Fruit fly (Drosophila melanogaster): ENCODE measurements around the gene CG12395.

The CG12395 gene

DNA sequence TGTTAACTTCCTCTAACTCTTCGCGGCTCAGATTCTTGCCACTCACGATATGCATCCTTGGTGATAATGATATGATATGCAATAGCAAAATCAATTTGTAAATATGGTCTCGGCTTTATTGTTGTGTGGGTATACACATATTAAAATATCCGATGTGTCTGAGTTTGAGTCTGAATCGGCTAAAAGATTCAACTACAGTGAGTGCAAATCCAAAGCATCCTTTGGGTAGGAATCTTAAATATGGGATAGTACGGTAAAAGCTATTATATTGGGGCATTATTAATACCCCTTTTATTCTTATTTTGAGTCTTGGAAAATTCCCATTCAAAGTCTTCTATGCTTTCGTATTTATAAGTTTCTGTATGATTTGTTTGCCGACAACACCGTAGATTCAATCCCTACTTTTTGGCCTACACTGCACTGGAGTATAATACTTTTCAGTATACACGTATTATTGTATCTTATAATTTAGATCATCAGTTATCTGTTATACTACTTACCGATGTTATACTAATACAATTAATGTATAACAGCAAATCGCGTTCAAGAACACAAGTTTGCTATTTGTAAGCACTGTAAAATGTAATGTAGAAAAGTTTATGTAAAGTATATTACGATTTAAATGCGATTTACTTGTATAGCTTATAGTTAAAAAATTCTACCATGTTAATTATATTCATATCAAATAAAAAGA, at the start of gene CG12395:
Gene CG12395 (minus strand): TSS at position 179 of the 694 bp plus-strand sequence.
- no peak for TF ChIP-seq usp (GFP tag; optimal IDR thresholded peaks at IDR 0.05)
- no peak for TF ChIP-seq Dll (optimal IDR thresholded peaks at IDR 0.05)
- TF ChIP-seq pan (optimal IDR thresholded peaks at IDR 0.05): no peak
- no peak for TF ChIP-seq psq (optimal IDR thresholded peaks at IDR 0.05)
- TF ChIP-seq CG8478 (optimal IDR thresholded peaks at IDR 0.05): no peak
- TF ChIP-seq EcR (GFP tag; optimal IDR thresholded peaks at IDR 0.05): no peak

DNA sequence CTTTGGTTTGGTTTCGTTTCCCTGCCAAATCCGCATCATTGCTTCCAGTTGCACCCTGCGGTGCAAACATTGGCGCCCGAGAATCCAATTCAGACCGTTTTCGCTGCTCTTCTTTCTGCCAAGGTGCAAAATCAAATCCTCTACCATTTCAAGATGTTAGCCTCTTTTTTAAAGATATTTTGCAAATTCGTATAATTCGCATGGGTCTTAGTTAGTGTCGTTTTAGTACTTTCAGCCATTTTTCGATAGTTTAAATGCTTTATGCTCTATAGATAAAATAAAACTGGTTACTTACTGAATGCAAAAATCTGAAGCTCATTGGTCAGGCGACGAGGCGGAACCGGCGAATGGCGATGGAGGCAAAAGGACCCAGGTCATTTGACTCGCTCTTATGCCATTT, 49.0 kb upstream of the CG12395 start:
- no peak for TF ChIP-seq EcR (GFP tag; optimal IDR thresholded peaks at IDR 0.05)
- TF ChIP-seq CG8478 (optimal IDR thresholded peaks at IDR 0.05): no peak
- TF ChIP-seq Dll (optimal IDR thresholded peaks at IDR 0.05): no peak

DNA sequence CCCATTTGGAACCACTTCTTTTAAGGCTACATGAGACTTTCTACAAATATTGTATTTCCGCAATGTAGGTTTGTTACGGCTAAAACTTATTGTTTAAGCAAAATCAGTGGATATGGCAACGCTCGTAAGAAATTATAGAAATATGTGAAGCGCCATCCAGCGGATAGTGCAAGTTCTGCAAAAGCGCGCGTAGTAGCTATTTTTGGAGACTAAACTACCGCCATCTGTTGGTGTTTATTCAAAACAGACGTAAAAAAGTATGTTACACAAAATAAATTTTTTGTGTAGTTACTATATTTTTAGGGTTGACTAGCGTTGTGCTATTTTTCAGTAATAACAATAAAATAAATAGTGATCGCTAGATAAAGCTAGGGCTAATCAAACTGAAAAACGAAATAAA, 43.0 kb upstream of the CG12395 start:
- TF ChIP-seq Dll (optimal IDR thresholded peaks at IDR 0.05) (no peak), CG8478 (optimal IDR thresholded peaks at IDR 0.05) (no peak), psq (optimal IDR thresholded peaks at IDR 0.05) (no peak), EcR (GFP tag; optimal IDR thresholded peaks at IDR 0.05) (no peak), usp (GFP tag; optimal IDR thresholded peaks at IDR 0.05) (no peak), pan (optimal IDR thresholded peaks at IDR 0.05) (no peak)

DNA sequence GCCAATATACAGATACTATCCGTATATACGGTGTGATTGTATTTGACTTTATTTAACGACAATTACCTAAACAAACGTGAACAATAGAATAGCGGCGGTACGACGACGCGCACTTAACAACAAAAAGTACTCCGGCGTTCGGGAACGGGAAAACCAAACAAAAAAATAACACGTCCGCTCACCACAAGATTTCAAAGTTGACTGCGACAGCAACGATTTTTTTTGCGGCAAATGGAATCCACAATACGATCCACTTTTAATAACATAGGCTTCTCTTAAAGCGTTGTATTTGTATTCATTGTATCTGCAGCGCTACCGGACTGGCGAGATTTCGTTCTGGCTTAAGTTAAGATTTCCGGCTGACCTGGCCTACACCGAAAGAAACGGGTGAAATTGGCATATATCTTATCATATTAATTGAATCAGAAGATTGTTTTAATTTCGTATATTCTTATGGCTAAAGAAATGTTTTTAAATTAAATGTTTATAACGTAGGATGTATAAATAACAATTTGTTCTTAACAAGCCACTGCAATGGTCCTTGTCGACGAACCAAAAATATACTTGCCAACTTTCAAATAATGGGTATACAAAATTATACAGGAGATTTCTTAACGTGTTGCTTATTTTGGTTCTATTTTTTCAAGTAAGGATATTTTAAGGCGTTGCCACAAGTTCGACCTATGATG, 42.2 kb upstream of the CG12395 start, which contains the start of the genes CG42353 and CG42354:
Gene CG42353 (minus strand): TSS at position 209 of the 689 bp plus-strand sequence.
Gene CG42354 (minus strand): TSS at position 209 of the 689 bp plus-strand sequence.
- TF ChIP-seq pan (optimal IDR thresholded peaks at IDR 0.05): no peak
- no peak for TF ChIP-seq EcR (GFP tag; optimal IDR thresholded peaks at IDR 0.05)
- TF ChIP-seq Dll (optimal IDR thresholded peaks at IDR 0.05): no peak
- TF ChIP-seq CG8478 (optimal IDR thresholded peaks at IDR 0.05): no peak
- TF ChIP-seq usp (GFP tag; optimal IDR thresholded peaks at IDR 0.05): no peak
- no peak for TF ChIP-seq psq (optimal IDR thresholded peaks at IDR 0.05)

DNA sequence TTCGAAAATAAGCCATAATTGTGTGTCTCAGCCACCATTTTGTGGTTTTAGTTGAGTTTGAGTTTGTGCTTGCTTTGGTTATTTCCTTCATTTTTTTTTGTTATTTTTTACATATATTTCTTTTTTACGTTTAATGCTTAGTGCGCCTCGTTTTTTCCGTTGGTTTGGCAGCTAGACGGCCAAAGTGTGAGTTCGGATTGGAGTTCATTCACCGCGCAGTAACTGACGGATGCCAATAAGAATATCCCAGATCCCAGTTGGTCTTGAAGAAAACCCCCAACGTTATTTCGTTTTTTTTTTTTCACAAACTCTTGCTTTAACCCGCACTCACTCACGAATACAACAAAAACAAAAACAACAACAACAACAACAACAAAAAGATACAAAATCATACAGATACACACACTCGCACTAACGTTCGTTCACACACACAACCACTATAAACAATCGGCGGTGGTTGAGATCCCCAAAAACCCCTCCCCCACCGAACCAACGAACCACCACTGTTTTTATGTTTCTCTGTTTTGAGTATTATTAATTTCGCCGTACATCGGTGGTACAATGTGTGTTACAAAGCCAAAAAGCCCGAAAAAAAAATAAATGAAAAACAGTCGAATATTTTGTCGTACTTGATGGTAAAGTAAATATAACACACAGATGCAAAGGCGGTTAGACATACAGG, 41.5 kb upstream of the CG12395 start:
- TF ChIP-seq psq (optimal IDR thresholded peaks at IDR 0.05) (no peak), EcR (GFP tag; optimal IDR thresholded peaks at IDR 0.05) (peak in 1 of 2 experiments; percentile 15), usp (GFP tag; optimal IDR thresholded peaks at IDR 0.05) (no peak)

DNA sequence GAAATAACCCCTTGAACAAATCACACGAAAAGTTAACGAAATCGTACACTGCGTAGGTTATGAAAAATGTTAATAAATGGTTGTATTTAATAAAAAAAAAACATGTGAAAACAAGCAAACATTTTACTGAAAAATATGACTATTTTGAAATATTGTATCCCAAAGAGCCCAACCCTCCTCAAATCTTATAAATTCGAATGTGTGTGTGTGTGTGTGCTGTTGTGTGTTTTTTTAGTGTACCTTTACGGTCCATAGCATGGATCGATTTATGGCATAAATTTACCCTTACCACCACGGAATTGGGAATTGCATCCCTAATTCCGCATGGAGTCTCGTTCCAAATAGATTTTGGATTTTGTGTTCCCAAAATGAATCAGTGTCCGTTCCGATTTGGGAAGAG, 40.8 kb upstream of the CG12395 start:
- TF ChIP-seq psq (optimal IDR thresholded peaks at IDR 0.05): no peak
- TF ChIP-seq usp (GFP tag; optimal IDR thresholded peaks at IDR 0.05): no peak
- TF ChIP-seq EcR (GFP tag; optimal IDR thresholded peaks at IDR 0.05): no peak
- no peak for TF ChIP-seq Dll (optimal IDR thresholded peaks at IDR 0.05)
- no peak for TF ChIP-seq CG8478 (optimal IDR thresholded peaks at IDR 0.05)
- no peak for TF ChIP-seq pan (optimal IDR thresholded peaks at IDR 0.05)

DNA sequence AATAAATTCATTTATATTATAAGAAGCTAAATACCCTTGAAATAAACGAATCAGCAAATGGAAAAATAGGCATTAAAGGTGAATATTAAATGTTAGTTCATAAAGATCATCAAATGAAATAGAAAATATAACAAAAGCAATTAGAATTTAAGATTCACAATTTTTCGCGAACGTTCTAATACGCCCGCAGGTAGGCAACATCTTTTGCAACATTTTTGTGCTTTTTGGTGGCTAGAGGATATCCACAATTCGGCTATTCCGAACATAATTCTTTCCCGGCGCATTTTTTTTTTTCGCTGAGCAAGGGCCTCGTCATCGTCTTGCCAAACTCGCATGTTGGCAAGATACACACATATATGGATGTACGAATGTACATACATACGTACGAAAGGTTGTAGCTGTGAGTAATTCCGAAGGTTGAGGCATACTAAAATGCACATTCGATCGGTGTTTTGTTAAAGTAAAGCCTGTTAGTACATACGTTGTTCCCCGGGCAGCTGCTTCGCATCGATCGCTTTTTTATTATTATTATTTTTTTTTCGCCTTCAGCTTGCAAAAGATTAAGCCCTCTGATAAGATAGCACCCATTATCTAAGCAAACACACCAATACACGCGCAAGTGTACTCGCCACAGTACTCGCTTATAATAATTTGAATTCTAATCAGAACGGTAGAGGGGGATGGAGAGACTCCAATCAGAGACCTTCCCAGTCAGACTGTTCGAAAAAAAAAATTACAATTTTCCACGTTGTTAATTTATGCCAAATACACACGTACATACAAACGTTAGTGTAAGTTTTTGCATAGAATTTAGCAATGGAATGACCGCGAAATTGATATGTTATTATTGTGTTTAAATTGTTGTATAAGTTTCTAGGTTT, 39.9 kb upstream of the CG12395 start:
- no peak for TF ChIP-seq EcR (GFP tag; optimal IDR thresholded peaks at IDR 0.05)
- TF ChIP-seq psq (optimal IDR thresholded peaks at IDR 0.05): no peak
- no peak for TF ChIP-seq Dll (optimal IDR thresholded peaks at IDR 0.05)
- no peak for TF ChIP-seq pan (optimal IDR thresholded peaks at IDR 0.05)
- TF ChIP-seq usp (GFP tag; optimal IDR thresholded peaks at IDR 0.05): no peak
- TF ChIP-seq CG8478 (optimal IDR thresholded peaks at IDR 0.05): no peak

DNA sequence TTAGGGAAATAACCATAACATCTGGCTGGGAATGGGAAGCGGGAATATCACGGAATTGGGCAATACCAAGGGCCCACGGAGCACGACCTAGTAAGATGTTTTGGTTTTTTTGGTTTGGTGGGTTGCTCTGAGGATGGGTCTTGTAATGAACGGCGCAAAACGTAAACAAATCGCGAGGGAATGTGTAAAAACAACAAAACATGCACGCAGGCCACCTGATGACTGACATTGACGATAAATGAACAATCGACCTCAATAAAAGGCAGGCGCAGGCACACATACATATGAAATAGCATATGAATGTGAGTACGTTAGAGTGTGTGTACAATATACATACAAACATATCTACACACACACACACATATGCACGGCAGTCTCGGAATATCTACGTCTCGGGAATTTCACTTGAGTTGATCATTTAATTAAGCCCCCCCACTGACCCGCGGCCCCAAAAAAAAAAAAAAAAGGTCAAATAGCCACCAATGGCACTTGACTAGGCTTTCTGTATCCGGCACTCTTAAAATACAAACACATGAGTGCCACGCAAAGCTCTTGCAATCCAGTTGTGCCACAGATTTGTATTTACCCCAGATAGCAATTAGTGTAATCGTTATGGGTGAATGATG, 38.1 kb upstream of the CG12395 start:
- no peak for TF ChIP-seq usp (GFP tag; optimal IDR thresholded peaks at IDR 0.05)
- TF ChIP-seq EcR (GFP tag; optimal IDR thresholded peaks at IDR 0.05): no peak
- TF ChIP-seq pan (optimal IDR thresholded peaks at IDR 0.05): no peak
- TF ChIP-seq psq (optimal IDR thresholded peaks at IDR 0.05): no peak
- no peak for TF ChIP-seq Dll (optimal IDR thresholded peaks at IDR 0.05)
- TF ChIP-seq CG8478 (optimal IDR thresholded peaks at IDR 0.05): no peak

DNA sequence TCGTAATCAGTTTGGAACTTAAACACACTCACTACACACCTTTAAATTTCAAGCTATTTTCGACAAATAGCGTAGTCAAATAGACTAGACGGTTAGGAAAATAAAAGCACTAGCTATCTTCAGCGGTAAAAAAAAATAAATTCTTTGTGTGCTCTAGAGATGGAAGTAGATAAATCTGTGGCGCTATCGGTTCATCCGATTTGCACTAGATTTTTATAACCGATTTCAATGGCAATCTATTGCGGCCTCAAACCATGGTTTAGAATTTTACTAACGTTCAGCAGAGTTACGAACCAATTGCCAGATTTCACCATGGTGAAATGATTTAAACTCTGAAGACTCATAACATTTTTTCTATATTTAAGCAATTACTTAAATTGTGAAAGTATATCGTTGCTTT, 33.8 kb upstream of the CG12395 start:
- TF ChIP-seq Dll (optimal IDR thresholded peaks at IDR 0.05) (no peak), pan (optimal IDR thresholded peaks at IDR 0.05) (no peak), psq (optimal IDR thresholded peaks at IDR 0.05) (no peak)

DNA sequence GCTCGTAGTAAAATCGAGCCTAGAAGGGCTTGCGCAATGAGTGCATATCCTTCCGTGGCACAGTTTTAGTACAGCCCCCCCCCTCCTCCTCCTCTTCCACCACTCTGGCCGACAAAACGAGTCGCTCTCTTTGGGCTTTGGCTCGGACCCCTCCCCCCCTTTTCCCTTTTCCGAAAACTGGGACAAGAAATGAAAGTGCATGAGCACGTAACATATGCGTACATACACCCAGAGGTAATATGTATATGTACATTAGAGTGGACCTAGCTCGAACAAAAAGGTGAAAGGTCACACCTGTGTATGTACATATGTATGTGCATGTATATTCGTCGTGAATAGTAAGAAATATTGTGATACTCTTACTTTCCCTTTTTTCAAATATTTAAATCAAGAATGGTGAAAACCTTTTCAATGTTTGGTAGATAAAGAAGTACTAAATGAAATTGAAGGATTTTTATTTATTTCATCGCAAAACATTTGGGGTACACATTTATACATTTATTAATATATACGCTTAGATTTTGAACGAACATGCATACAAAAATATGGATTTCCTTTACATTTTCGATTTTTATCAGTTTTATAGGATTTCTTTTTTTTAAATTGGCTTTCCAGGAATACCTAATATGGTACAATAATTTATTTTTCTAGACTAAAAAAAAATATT, 30.0 kb upstream of the CG12395 start:
- TF ChIP-seq EcR (GFP tag; optimal IDR thresholded peaks at IDR 0.05): no peak
- TF ChIP-seq psq (optimal IDR thresholded peaks at IDR 0.05): no peak
- no peak for TF ChIP-seq Dll (optimal IDR thresholded peaks at IDR 0.05)
- no peak for TF ChIP-seq CG8478 (optimal IDR thresholded peaks at IDR 0.05)
- no peak for TF ChIP-seq usp (GFP tag; optimal IDR thresholded peaks at IDR 0.05)
- no peak for TF ChIP-seq pan (optimal IDR thresholded peaks at IDR 0.05)
